Fruit fly (Drosophila melanogaster) whole organism, embryonic: ENCODE measurements around the gene CG4382.

ENCODE experiments used
- CG11695 ChIP-seq: fragments of 200-800 bp; sonication (Bioruptor generic); IDR thresholded peaks from 3 replicates; pipeline ENCODE4 v1.3.6; 2022; ENCODE audit warnings: missing biosample characterization, missing genetic modification characterization
- CG14667 ChIP-seq: fragments of 200-800 bp; sonication (Bioruptor generic); IDR thresholded peaks from 2 replicates; pipeline ENCODE4 v1.3.6; 2022; ENCODE audit warnings: missing biosample characterization, missing genetic modification characterization
- CG17612 ChIP-seq: fragments of 200-800 bp; sonication (Bioruptor generic); IDR thresholded peaks from 2 replicates; pipeline ENCODE4 v1.3.6; 2022; ENCODE audit warnings: missing biosample characterization, missing genetic modification characterization
- CG18476 ChIP-seq: fragments of 200-800 bp; sonication (Bioruptor generic); optimal IDR thresholded peaks from 2 replicates; lab custom pipeline; 2016; ENCODE audit warnings: missing biosample characterization, mild to moderate bottlenecking, missing genetic modification characterization
- CG2129 ChIP-seq: fragments of 200-800 bp; sonication (Bioruptor generic); IDR thresholded peaks from 2 replicates; pipeline ENCODE4 v1.3.6; 2022; ENCODE audit warnings: missing biosample characterization, missing genetic modification characterization; ENCODE audit not compliant: partially characterized antibody
- CG2202 ChIP-seq: fragments of 200-800 bp; sonication (Bioruptor generic); optimal IDR thresholded peaks from 2 replicates; lab custom pipeline; 2018; ENCODE audit warnings: missing biosample characterization, mild to moderate bottlenecking, missing genetic modification characterization
- CG2678 ChIP-seq: fragments of 200-800 bp; sonication (Bioruptor generic); optimal IDR thresholded peaks from 3 replicates; lab custom pipeline; 2019; ENCODE audit warnings: missing biosample characterization, mild to moderate bottlenecking, missing genetic modification characterization, moderate library complexity
- CG4854 ChIP-seq: fragments of 200-800 bp; sonication (Bioruptor generic); optimal IDR thresholded peaks from 2 replicates; lab custom pipeline; 2016; ENCODE audit warnings: missing biosample characterization, missing genetic modification characterization, inconsistent platforms
- CG6254 ChIP-seq: fragments of 200-800 bp; sonication (Bioruptor generic); optimal IDR thresholded peaks from 3 replicates; lab custom pipeline; 2017; ENCODE audit warnings: mild to moderate bottlenecking, missing biosample characterization, missing genetic modification reagents, missing genetic modification characterization
- CG7556 ChIP-seq: fragments of 200-800 bp; sonication (Bioruptor generic); optimal IDR thresholded peaks from 2 replicates; lab custom pipeline; 2017; ENCODE audit warnings: missing biosample characterization, mild to moderate bottlenecking, missing genetic modification characterization
- CG7745 ChIP-seq: fragments of 200-800 bp; sonication (Bioruptor generic); optimal IDR thresholded peaks from 2 replicates; lab custom pipeline; 2018; ENCODE audit warnings: missing biosample characterization, mild to moderate bottlenecking, missing genetic modification characterization, moderate library complexity
- CG8281 ChIP-seq: fragments of 200-800 bp; sonication (Bioruptor generic); optimal IDR thresholded peaks from 2 replicates; lab custom pipeline; 2018; ENCODE audit warnings: missing biosample characterization, mild to moderate bottlenecking, missing genetic modification characterization, moderate library complexity
- CG9817 ChIP-seq: fragments of 200-800 bp; sonication (Bioruptor generic); optimal IDR thresholded peaks from 2 replicates; lab custom pipeline; 2018; ENCODE audit warnings: missing biosample characterization, mild to moderate bottlenecking, missing genetic modification characterization, moderate library complexity
- CTCF ChIP-seq: fragments of 200-800 bp; sonication (Bioruptor generic); optimal IDR thresholded peaks from 2 replicates; lab custom pipeline; 2017; ENCODE audit warnings: missing biosample characterization, mild to moderate bottlenecking, missing genetic modification characterization, moderate library complexity
- D ChIP-seq, 2 experiments: fragments of 200-800 bp in 1 of 2; fragments of >200 bp in 1 of 2; sonication (Bioruptor generic) in 1 of 2; optimal IDR thresholded peaks; 2 replicates in 1 of 2; 3 replicates in 1 of 2; lab custom pipeline; 2017; ENCODE audit warnings: mild to moderate bottlenecking in 1 of 2, missing biosample characterization in 1 of 2, missing genetic modification characterization in 1 of 2, missing genetic modification reagents in 1 of 2
- Dbx ChIP-seq: fragments of 200-800 bp; sonication (Bioruptor generic); IDR thresholded peaks from 3 replicates; pipeline ENCODE4 v1.3.6; 2022; ENCODE audit warnings: missing biosample characterization, missing genetic modification characterization
- Dll ChIP-seq: fragments of 200-800 bp; sonication (Bioruptor generic); IDR thresholded peaks from 4 replicates; pipeline ENCODE4 v1.3.6; 2022; ENCODE audit warnings: missing biosample characterization, missing genetic modification characterization; ENCODE audit not compliant: partially characterized antibody
- Doc3 ChIP-seq: fragments of 200-800 bp; sonication (Bioruptor generic); IDR thresholded peaks from 3 replicates; pipeline ENCODE4 v1.3.6; 2022; ENCODE audit warnings: missing biosample characterization, missing genetic modification characterization; ENCODE audit not compliant: partially characterized antibody
- Elba2 ChIP-seq: fragments of 200-800 bp; sonication (Bioruptor generic); optimal IDR thresholded peaks from 3 replicates; lab custom pipeline; 2016; ENCODE audit warnings: missing biosample characterization, missing genetic modification characterization
- Hmx ChIP-seq: fragments of 200-800 bp; sonication (Bioruptor generic); optimal IDR thresholded peaks from 2 replicates; lab custom pipeline; 2016; ENCODE audit warnings: missing biosample characterization, missing genetic modification characterization
- Hr3 ChIP-seq: fragments of 200-800 bp; sonication (Bioruptor generic); optimal IDR thresholded peaks from 3 replicates; lab custom pipeline; 2016; ENCODE audit warnings: missing biosample characterization, missing genetic modification characterization
- MTF-1 ChIP-seq: fragments of 200-800 bp; sonication (Bioruptor generic); optimal IDR thresholded peaks from 2 replicates; lab custom pipeline; 2018; ENCODE audit warnings: missing biosample characterization, mild to moderate bottlenecking, missing genetic modification characterization, borderline replicate concordance
- Nf-YC ChIP-seq: fragments of 200-800 bp; optimal IDR thresholded peaks from 3 replicates; lab custom pipeline; 2019; ENCODE audit warnings: missing biosample characterization, mild to moderate bottlenecking, missing genetic modification characterization, moderate library complexity
- PHDP ChIP-seq: fragments of 200-800 bp; sonication (Bioruptor generic); optimal IDR thresholded peaks from 3 replicates; lab custom pipeline; 2018; ENCODE audit warnings: missing biosample characterization, mild to moderate bottlenecking, missing genetic modification characterization, moderate library complexity
- Sin3A ChIP-seq: fragments of >200 bp; optimal IDR thresholded peaks from 2 replicates; lab custom pipeline; 2018
- Sox102F ChIP-seq: fragments of 200-800 bp; sonication (Bioruptor generic); optimal IDR thresholded peaks from 2 replicates; lab custom pipeline; 2018; ENCODE audit warnings: missing biosample characterization, mild to moderate bottlenecking, missing genetic modification characterization, moderate library complexity
- Spps ChIP-seq: fragments of 200-800 bp; sonication (Bioruptor generic); optimal IDR thresholded peaks from 2 replicates; lab custom pipeline; 2018; ENCODE audit warnings: missing biosample characterization, mild to moderate bottlenecking, missing genetic modification characterization
- Tbp ChIP-seq: fragments of >200 bp; optimal IDR thresholded peaks from 2 replicates; lab custom pipeline; 2018; ENCODE audit warnings: missing biosample characterization, missing genetic modification characterization
- abd-A ChIP-seq: fragments of 200-800 bp; sonication (Bioruptor generic); optimal IDR thresholded peaks from 3 replicates; lab custom pipeline; 2019; ENCODE audit warnings: missing biosample characterization, mild to moderate bottlenecking, missing genetic modification characterization, moderate library complexity
- bab2 ChIP-seq: fragments of 200-800 bp; sonication (Bioruptor generic); optimal IDR thresholded peaks from 2 replicates; lab custom pipeline; 2016; ENCODE audit warnings: missing biosample characterization, missing genetic modification characterization
- bcd ChIP-seq: fragments of 200-800 bp; sonication (Bioruptor generic); optimal IDR thresholded peaks from 2 replicates; lab custom pipeline; 2017; ENCODE audit warnings: missing biosample characterization, mild to moderate bottlenecking, missing genetic modification characterization
- cg ChIP-seq: fragments of 200-800 bp; sonication (Bioruptor generic); optimal IDR thresholded peaks from 3 replicates; lab custom pipeline; 2019; ENCODE audit warnings: missing biosample characterization, mild to moderate bottlenecking, missing genetic modification characterization, moderate library complexity
- chm ChIP-seq: fragments of 200-800 bp; sonication (Bioruptor generic); IDR thresholded peaks from 2 replicates; pipeline ENCODE4 v1.3.6; 2022; ENCODE audit warnings: missing biosample characterization, missing genetic modification characterization
- crp ChIP-seq, 2 experiments: fragments of 200-800 bp; sonication (Bioruptor generic); optimal IDR thresholded peaks; 2 replicates in 1 of 2; 3 replicates in 1 of 2; lab custom pipeline; 2017; ENCODE audit warnings: missing biosample characterization in 2 of 2, missing genetic modification characterization in 2 of 2, mild to moderate bottlenecking in 1 of 2, moderate library complexity in 1 of 2
- gro ChIP-seq: fragments of 200-800 bp; sonication (Bioruptor generic); optimal IDR thresholded peaks from 2 replicates; lab custom pipeline; 2016; ENCODE audit warnings: missing biosample characterization, missing genetic modification characterization
- gsb-n ChIP-seq: fragments of 200-800 bp; sonication (Bioruptor generic); optimal IDR thresholded peaks from 3 replicates; lab custom pipeline; 2018; ENCODE audit warnings: missing biosample characterization, mild to moderate bottlenecking, missing genetic modification characterization
- hbn ChIP-seq: fragments of 200-800 bp; sonication (Bioruptor generic); IDR thresholded peaks from 2 replicates; pipeline ENCODE4 v1.3.6; 2022; ENCODE audit warnings: missing biosample characterization, missing genetic modification characterization; ENCODE audit not compliant: partially characterized antibody
- jigr1 ChIP-seq: fragments of 200-800 bp; sonication (Bioruptor generic); IDR thresholded peaks from 3 replicates; pipeline ENCODE4 v1.3.6; 2022; ENCODE audit warnings: missing biosample characterization, missing genetic modification characterization
- lilli ChIP-seq: fragments of 200-800 bp; sonication (Bioruptor generic); optimal IDR thresholded peaks from 3 replicates; lab custom pipeline; 2016; ENCODE audit warnings: missing biosample characterization, missing genetic modification characterization
- maf-S ChIP-seq: fragments of 200-800 bp; sonication (Bioruptor generic); optimal IDR thresholded peaks from 2 replicates; lab custom pipeline; 2016; ENCODE audit warnings: missing biosample characterization, missing genetic modification characterization
- pita ChIP-seq: fragments of 200-800 bp; sonication (Bioruptor generic); optimal IDR thresholded peaks from 2 replicates; lab custom pipeline; 2017; ENCODE audit warnings: missing biosample characterization, mild to moderate bottlenecking, missing genetic modification characterization
- pnt ChIP-seq: fragments of 200-800 bp; sonication (Bioruptor generic); optimal IDR thresholded peaks from 3 replicates; lab custom pipeline; 2016; ENCODE audit warnings: missing biosample characterization, missing genetic modification characterization
- pros ChIP-seq: fragments of 200-800 bp; sonication (Bioruptor generic); optimal IDR thresholded peaks from 3 replicates; lab custom pipeline; 2019; ENCODE audit warnings: missing biosample characterization, mild to moderate bottlenecking, missing genetic modification characterization, moderate library complexity
- run ChIP-seq: fragments of 200-800 bp; sonication (Bioruptor generic); optimal IDR thresholded peaks from 3 replicates; lab custom pipeline; 2018; ENCODE audit warnings: missing biosample characterization, mild to moderate bottlenecking, missing genetic modification characterization
- sc ChIP-seq, 3 experiments: fragments of >200 bp in 2 of 3; fragments of 200-800 bp in 1 of 3; sonication (Bioruptor generic) in 1 of 3; optimal IDR thresholded peaks; 2 replicates in 2 of 3; 3 replicates in 1 of 3; lab custom pipeline; 2017; ENCODE audit warnings: mild to moderate bottlenecking in 1 of 3, missing biosample characterization in 1 of 3, missing genetic modification characterization in 1 of 3, missing genetic modification reagents in 1 of 3
- shn ChIP-seq: fragments of 200-800 bp; sonication (Bioruptor generic); optimal IDR thresholded peaks from 3 replicates; lab custom pipeline; 2016; ENCODE audit warnings: missing biosample characterization, missing genetic modification characterization
- sob ChIP-seq: fragments of 200-800 bp; sonication (Bioruptor generic); IDR thresholded peaks from 2 replicates; pipeline ENCODE4 v1.3.6; 2022; ENCODE audit warnings: missing biosample characterization, missing genetic modification characterization
- tin ChIP-seq: fragments of 200-800 bp; sonication (Bioruptor generic); optimal IDR thresholded peaks from 3 replicates; lab custom pipeline; 2016; ENCODE audit warnings: missing biosample characterization, missing genetic modification characterization
- tx ChIP-seq: fragments of 200-800 bp; sonication (Bioruptor generic); optimal IDR thresholded peaks from 2 replicates; lab custom pipeline; 2016; ENCODE audit warnings: missing biosample characterization, missing genetic modification characterization
- vfl ChIP-seq: fragments of 200-800 bp; sonication (Bioruptor generic); optimal IDR thresholded peaks from 2 replicates; lab custom pipeline; 2016; ENCODE audit warnings: missing biosample characterization, missing genetic modification characterization

CG4382 gene

DNA sequence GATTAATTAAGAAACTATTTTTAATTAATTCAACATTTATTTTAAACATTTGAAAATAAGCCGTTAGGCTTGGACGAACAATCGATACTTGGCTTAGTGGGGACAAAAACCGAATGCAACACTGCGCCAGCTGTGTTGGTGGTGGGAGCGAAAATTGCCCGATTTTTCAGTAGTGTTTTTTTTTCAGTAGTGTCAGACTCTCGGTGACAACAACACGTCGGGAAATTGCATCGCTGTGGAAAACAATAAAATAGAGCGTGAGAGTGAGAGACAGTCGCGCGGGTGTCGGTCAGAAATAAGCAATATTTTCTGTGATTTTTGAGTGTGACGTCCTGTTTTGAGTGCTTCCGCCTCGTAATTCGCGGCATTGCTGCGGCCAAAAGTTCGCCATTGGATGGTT is 16.0 kb upstream of the CG4382 start (continued):
- peak; percentile 63 for TF ChIP-seq lilli (GFP tag; lab: Kevin White, UChicago)
- TF ChIP-seq CG8281 (tag; lab: Kevin White, UChicago): no peak
- TF ChIP-seq bcd (GFP tag; lab: Kevin White, UChicago): no peak
- no peak for TF ChIP-seq Hmx (GFP tag; lab: Kevin White, UChicago)
- TF ChIP-seq Spps: no peak
- TF ChIP-seq CG11695 (GFP tag; lab: Robert Waterston, UW): peak; percentile 31; the same call in 1 of the 3 replicates
- TF ChIP-seq CG14667 (GFP tag; lab: Robert Waterston, UW): no peak
- TF ChIP-seq CG2129: peak; percentile 26; the same call in 1 of the 2 replicates
- TF ChIP-seq pita: peak; percentile 78
- TF ChIP-seq run: peak; percentile 19
- TF ChIP-seq vfl (GFP tag; lab: Kevin White, UChicago): peak; percentile 64
- peak; percentile 21 for TF ChIP-seq Nf-YC (tag; lab: Kevin White, UChicago)
- TF ChIP-seq Dll: peak; percentile 78
- peak; percentile 0 for TF ChIP-seq MTF-1
- no peak for TF ChIP-seq CG2202 (tag; lab: Kevin White, UChicago)
- peak; percentile 52 for TF ChIP-seq CTCF (GFP tag; lab: Kevin White, UChicago)
- TF ChIP-seq hbn (GFP tag; lab: Robert Waterston, UW): peak; percentile 16; the same call in 1 of the 2 replicates
- peak; percentile 35 for TF ChIP-seq gsb-n (tag; lab: Kevin White, UChicago)
- TF ChIP-seq CG7556: peak; percentile 5
- peak; percentile 48 for TF ChIP-seq abd-A (tag; lab: Kevin White, UChicago)
- no peak for TF ChIP-seq sc (optimal IDR thresholded peaks at IDR 0.05; lab: Kevin White, UChicago)
- no peak for TF ChIP-seq sc (GFP tag; optimal IDR thresholded peaks at IDR 0.05; lab: Kevin White, UChicago)
- no peak for TF ChIP-seq Tbp (GFP tag; lab: Kevin White, UChicago)
- peak; percentile 82 for TF ChIP-seq sob
- TF ChIP-seq CG9817: peak; percentile 37
- no peak for TF ChIP-seq CG6254
- peak; percentile 40 for TF ChIP-seq gro (GFP tag; lab: Kevin White, UChicago)
- no peak for TF ChIP-seq cg (GFP tag; lab: Kevin White, UChicago)
- peak; percentile 26 for TF ChIP-seq Sin3A (lab: Kevin White, UChicago)
- peak; percentile 58 for TF ChIP-seq Doc3 (GFP tag; lab: Robert Waterston, UW)
- peak; percentile 20 for TF ChIP-seq maf-S (GFP tag; lab: Kevin White, UChicago)
- TF ChIP-seq CG18476 (GFP tag; lab: Kevin White, UChicago): no peak
- TF ChIP-seq chm (GFP tag; lab: Robert Waterston, UW): peak; percentile 68; the same call in 1 of the 2 replicates
- peak; percentile 62; the same call in 2 of the 3 replicates for TF ChIP-seq Dbx (GFP tag; lab: Robert Waterston, UW)
- no peak for TF ChIP-seq pros (GFP tag; lab: Kevin White, UChicago)
- no peak for TF ChIP-seq tin (GFP tag; lab: Kevin White, UChicago)
- TF ChIP-seq CG17612 (GFP tag; lab: Robert Waterston, UW): no peak
- peak; percentile 76 to 96 for TF ChIP-seq crp (GFP tag; optimal IDR thresholded peaks at IDR 0.05; lab: Kevin White, UChicago)
- peak; percentile 63 for TF ChIP-seq shn
- TF ChIP-seq pnt (GFP tag; lab: Kevin White, UChicago): peak; percentile 14
- no peak for TF ChIP-seq jigr1 (GFP tag; lab: Robert Waterston, UW)
- TF ChIP-seq tx (GFP tag; lab: Kevin White, UChicago): peak; percentile 12
- no peak for TF ChIP-seq Elba2
- peak; percentile 5 for TF ChIP-seq PHDP (tag; lab: Kevin White, UChicago)
- TF ChIP-seq Sox102F (GFP tag; lab: Kevin White, UChicago): no peak
- TF ChIP-seq D (optimal IDR thresholded peaks at IDR 0.05; lab: Kevin White, UChicago): no peak
- no peak for TF ChIP-seq D (GFP tag; optimal IDR thresholded peaks at IDR 0.05; lab: Kevin White, UChicago)
- no peak for TF ChIP-seq CG2678 (tag; lab: Kevin White, UChicago)
- no peak for TF ChIP-seq CG4854 (GFP tag; lab: Kevin White, UChicago)
- no peak for TF ChIP-seq bab2 (GFP tag; lab: Kevin White, UChicago)
- TF ChIP-seq CG7745: peak; percentile 47
- TF ChIP-seq Hr3 (GFP tag; lab: Kevin White, UChicago): peak; percentile 49
